Fruit fly (Drosophila melanogaster) whole organism, pupa: ENCODE data around the gene CG33647.
A peak's percentile ranks its signal among the peaks of the same experiment; 100 is the strongest.

Experiments used
- CG10348 ChIP-seq: fragments of 200-800 bp; sonication (Bioruptor generic); IDR thresholded peaks from 2 replicates; pipeline ENCODE4 v1.3.6; 2022; ENCODE audit warnings: missing biosample characterization, missing genetic modification characterization
- CG13204 ChIP-seq: fragments of 200-800 bp; sonication (Bioruptor generic); optimal IDR thresholded peaks from 2 replicates; lab custom pipeline; 2018; ENCODE audit warnings: missing biosample characterization, mild to moderate bottlenecking, missing genetic modification characterization, moderate library complexity
- CG14655 ChIP-seq: fragments of 200-800 bp; sonication (Bioruptor generic); optimal IDR thresholded peaks from 3 replicates; lab custom pipeline; 2017; ENCODE audit warnings: mild to moderate bottlenecking, missing biosample characterization, missing genetic modification reagents, missing genetic modification characterization
- CG17806 ChIP-seq: fragments of 200-800 bp; sonication (Bioruptor generic); optimal IDR thresholded peaks from 2 replicates; lab custom pipeline; 2018; ENCODE audit warnings: missing biosample characterization, mild to moderate bottlenecking, missing genetic modification characterization, moderate library complexity
- CG32121 ChIP-seq: fragments of 200-800 bp; sonication (Bioruptor generic); IDR thresholded peaks from 2 replicates; pipeline ENCODE4 v1.3.6; 2022; ENCODE audit warnings: missing biosample characterization, missing genetic modification characterization
- CG34367 ChIP-seq: fragments of 200-800 bp; sonication (Bioruptor generic); optimal IDR thresholded peaks from 2 replicates; lab custom pipeline; 2018; ENCODE audit warnings: missing biosample characterization, mild to moderate bottlenecking, missing genetic modification characterization
- CG8159 ChIP-seq: fragments of 200-800 bp; sonication (Bioruptor generic); optimal IDR thresholded peaks from 3 replicates; lab custom pipeline; 2018; ENCODE audit warnings: missing biosample characterization, mild to moderate bottlenecking, missing genetic modification characterization, moderate library complexity
- CG9948 ChIP-seq: fragments of 200-800 bp; sonication (Bioruptor generic); optimal IDR thresholded peaks from 2 replicates; lab custom pipeline; 2018; ENCODE audit warnings: missing biosample characterization, mild to moderate bottlenecking, missing genetic modification characterization, moderate library complexity
- D1 ChIP-seq: fragments of 200-800 bp; sonication (Bioruptor generic); optimal IDR thresholded peaks from 2 replicates; lab custom pipeline; 2018; ENCODE audit warnings: missing biosample characterization, mild to moderate bottlenecking, missing genetic modification characterization, moderate library complexity
- EcR ChIP-seq: fragments of 200-800 bp; sonication (Bioruptor generic); optimal IDR thresholded peaks from 3 replicates; lab custom pipeline; 2019; ENCODE audit warnings: missing biosample characterization, missing genetic modification characterization, mild to moderate bottlenecking, moderate library complexity, missing genetic modification reagents
- Ets98B ChIP-seq: fragments of 200-800 bp; sonication (Bioruptor generic); IDR thresholded peaks from 2 replicates; pipeline ENCODE4 v1.3.6; 2022; ENCODE audit warnings: missing biosample characterization, missing genetic modification characterization
- fd96Ca ChIP-seq: fragments of 200-800 bp; sonication (Bioruptor generic); IDR thresholded peaks from 3 replicates; pipeline ENCODE4 v1.3.6; 2022; ENCODE audit warnings: missing biosample characterization, missing genetic modification characterization
- gl ChIP-seq: fragments of 200-800 bp; sonication (Bioruptor generic); optimal IDR thresholded peaks from 2 replicates; lab custom pipeline; 2018; ENCODE audit warnings: missing biosample characterization, mild to moderate bottlenecking, missing genetic modification characterization
- rn ChIP-seq: fragments of 200-800 bp; sonication (Bioruptor generic); IDR thresholded peaks from 2 replicates; pipeline ENCODE4 v1.3.6; 2022; ENCODE audit warnings: missing biosample characterization, missing genetic modification characterization

DNA sequence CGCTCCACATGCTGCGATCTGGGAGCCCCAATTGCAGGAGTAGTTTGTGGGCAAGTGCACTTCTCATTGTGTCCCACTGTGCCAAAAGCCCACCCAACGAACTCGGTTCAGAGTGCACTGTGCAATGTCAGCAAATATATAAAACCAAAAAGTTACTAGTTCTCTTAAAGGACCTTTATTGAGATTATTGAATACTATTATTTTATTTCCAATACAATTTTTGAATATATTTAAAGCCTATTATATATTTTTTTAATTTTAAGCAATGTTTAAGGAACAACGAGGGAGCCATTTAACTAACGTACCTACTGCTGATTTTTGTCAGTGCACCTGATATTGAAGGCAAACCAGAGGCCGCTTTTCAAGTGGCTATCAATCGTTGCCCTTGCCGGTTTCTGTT is 48.7 kb upstream of the CG33647 start:
- TF ChIP-seq CG9948 (tag; lab: Kevin White, UChicago) (no peak), CG14655 (GFP tag; lab: Kevin White, UChicago) (peak; percentile 21), EcR (GFP tag; lab: Kevin White, UChicago) (no peak), CG13204 (GFP tag; lab: Kevin White, UChicago) (no peak), gl (tag; lab: Kevin White, UChicago) (no peak), CG34367 (no peak), fd96Ca (GFP tag; lab: Robert Waterston, UW) (no peak), CG17806 (tag; lab: Kevin White, UChicago) (no peak), CG10348 (no peak), CG32121 (GFP tag; lab: Robert Waterston, UW) (no peak), Ets98B (GFP tag; lab: Robert Waterston, UW) (no peak), CG8159 (tag; lab: Kevin White, UChicago) (no peak), D1 (tag; lab: Kevin White, UChicago) (no peak), rn (GFP tag; lab: Robert Waterston, UW) (no peak)
